Fruit fly (Drosophila melanogaster) whole organism, embryonic: ENCODE data around the gene CG31792.

ENCODE experiments used
- Adf1 ChIP-seq: fragments of 200-800 bp; sonication (Bioruptor generic); IDR thresholded peaks from 2 replicates; pipeline ENCODE4 v1.3.6; 2022; ENCODE audit warnings: missing biosample characterization, missing genetic modification characterization
- Atf-2 ChIP-seq: fragments of 200-800 bp; sonication (Bioruptor generic); optimal IDR thresholded peaks from 2 replicates; lab custom pipeline; 2016; ENCODE audit warnings: missing biosample characterization, missing genetic modification characterization
- BtbVII ChIP-seq: fragments of 200-800 bp; sonication (Bioruptor generic); optimal IDR thresholded peaks from 3 replicates; lab custom pipeline; 2017; ENCODE audit warnings: missing biosample characterization, mild to moderate bottlenecking, missing genetic modification characterization
- CG10431 ChIP-seq: fragments of 200-800 bp; sonication (Bioruptor generic); optimal IDR thresholded peaks from 3 replicates; lab custom pipeline; 2018; ENCODE audit warnings: missing biosample characterization, mild to moderate bottlenecking, missing genetic modification characterization
- CG10543 ChIP-seq: fragments of 200-800 bp; sonication (Bioruptor generic); optimal IDR thresholded peaks from 3 replicates; lab custom pipeline; 2017; ENCODE audit warnings: missing biosample characterization, mild to moderate bottlenecking, missing genetic modification characterization, moderate library complexity
- CG11247 ChIP-seq: fragments of 200-800 bp; sonication (Bioruptor generic); IDR thresholded peaks from 2 replicates; pipeline ENCODE4 v1.3.6; 2022; ENCODE audit warnings: missing biosample characterization, missing genetic modification characterization
- CG12236 ChIP-seq: fragments of 200-800 bp; sonication (Bioruptor generic); optimal IDR thresholded peaks from 2 replicates; lab custom pipeline; 2016; ENCODE audit warnings: missing biosample characterization, missing genetic modification characterization
- CG12659 ChIP-seq: fragments of 200-800 bp; sonication (Bioruptor generic); optimal IDR thresholded peaks from 3 replicates; lab custom pipeline; 2017; ENCODE audit warnings: mild to moderate bottlenecking, missing biosample characterization, missing genetic modification reagents, missing genetic modification characterization
- CG13894 ChIP-seq: fragments of 200-800 bp; sonication (Bioruptor generic); optimal IDR thresholded peaks from 3 replicates; lab custom pipeline; 2018; ENCODE audit warnings: missing biosample characterization, mild to moderate bottlenecking, missing genetic modification characterization, moderate library complexity
- CG14014 ChIP-seq: fragments of 200-800 bp; sonication (Bioruptor generic); IDR thresholded peaks from 2 replicates; pipeline ENCODE4 v1.3.6; 2022; ENCODE audit warnings: missing biosample characterization, missing genetic modification characterization
- CG14965 ChIP-seq: fragments of 200-800 bp; sonication (Bioruptor generic); optimal IDR thresholded peaks from 2 replicates; lab custom pipeline; 2016; ENCODE audit warnings: missing biosample characterization, missing genetic modification characterization, borderline replicate concordance
- CG16815 ChIP-seq: fragments of 200-800 bp; sonication (Bioruptor generic); optimal IDR thresholded peaks from 3 replicates; lab custom pipeline; 2017; ENCODE audit warnings: missing biosample characterization, mild to moderate bottlenecking, missing genetic modification characterization
- CG16863 ChIP-seq: fragments of 200-800 bp; sonication (Bioruptor generic); optimal IDR thresholded peaks from 3 replicates; lab custom pipeline; 2016; ENCODE audit warnings: missing biosample characterization, missing genetic modification characterization
- CG17359 ChIP-seq: fragments of 200-800 bp; sonication (Bioruptor generic); optimal IDR thresholded peaks from 3 replicates; lab custom pipeline; 2018; ENCODE audit warnings: missing biosample characterization, mild to moderate bottlenecking, missing genetic modification characterization, moderate library complexity
- CG32772 ChIP-seq: fragments of 200-800 bp; sonication (Bioruptor generic); IDR thresholded peaks from 2 replicates; pipeline ENCODE4 v1.3.6; 2022; ENCODE audit warnings: missing biosample characterization, missing genetic modification characterization
- CG34376 ChIP-seq: fragments of 200-800 bp; sonication (Bioruptor generic); optimal IDR thresholded peaks from 2 replicates; lab custom pipeline; 2018; ENCODE audit warnings: missing biosample characterization, mild to moderate bottlenecking, missing genetic modification characterization
- CG4328 ChIP-seq: fragments of 200-800 bp; sonication (Bioruptor generic); optimal IDR thresholded peaks from 3 replicates; lab custom pipeline; 2017; ENCODE audit warnings: missing biosample characterization, missing genetic modification reagents, missing genetic modification characterization
- CG4360 ChIP-seq: fragments of 200-800 bp; sonication (Bioruptor generic); IDR thresholded peaks from 2 replicates; pipeline ENCODE4 v1.3.6; 2022; ENCODE audit warnings: missing biosample characterization, missing genetic modification characterization
- CG4617 ChIP-seq: fragments of 200-800 bp; sonication (Bioruptor generic); optimal IDR thresholded peaks from 3 replicates; lab custom pipeline; 2016; ENCODE audit warnings: missing biosample characterization, missing genetic modification characterization, borderline replicate concordance
- CG6254 ChIP-seq: fragments of 200-800 bp; sonication (Bioruptor generic); optimal IDR thresholded peaks from 3 replicates; lab custom pipeline; 2017; ENCODE audit warnings: mild to moderate bottlenecking, missing biosample characterization, missing genetic modification reagents, missing genetic modification characterization
- CG7556 ChIP-seq: fragments of 200-800 bp; sonication (Bioruptor generic); optimal IDR thresholded peaks from 2 replicates; lab custom pipeline; 2017; ENCODE audit warnings: missing biosample characterization, mild to moderate bottlenecking, missing genetic modification characterization
- CG7786 ChIP-seq: fragments of 200-800 bp; sonication (Bioruptor generic); optimal IDR thresholded peaks from 2 replicates; lab custom pipeline; 2016; ENCODE audit warnings: missing biosample characterization, missing genetic modification characterization
- CG8765 ChIP-seq: fragments of 200-800 bp; sonication (Bioruptor generic); IDR thresholded peaks from 2 replicates; pipeline ENCODE4 v1.3.6; 2022; ENCODE audit warnings: missing biosample characterization, missing genetic modification characterization
- CG9797 ChIP-seq: fragments of 200-800 bp; sonication (Bioruptor generic); optimal IDR thresholded peaks from 3 replicates; lab custom pipeline; 2018; ENCODE audit warnings: missing biosample characterization, mild to moderate bottlenecking, missing genetic modification characterization
- Fer1 ChIP-seq: fragments of 200-800 bp; sonication (Bioruptor generic); optimal IDR thresholded peaks from 2 replicates; lab custom pipeline; 2017; ENCODE audit warnings: missing biosample characterization, mild to moderate bottlenecking, missing genetic modification characterization
- Hey ChIP-seq: fragments of 200-800 bp; sonication (Bioruptor generic); optimal IDR thresholded peaks from 3 replicates; lab custom pipeline; 2018; ENCODE audit warnings: missing biosample characterization, mild to moderate bottlenecking, missing genetic modification characterization
- Hr51 ChIP-seq, 2 experiments: fragments of 200-800 bp; sonication (Bioruptor generic); optimal IDR thresholded peaks; 2 replicates in 1 of 2; 3 replicates in 1 of 2; lab custom pipeline; 2016 to 2018; ENCODE audit warnings: missing biosample characterization in 2 of 2, missing genetic modification characterization in 2 of 2, mild to moderate bottlenecking in 1 of 2, moderate library complexity in 1 of 2
- MESR4 ChIP-seq: fragments of 200-800 bp; sonication (Bioruptor generic); optimal IDR thresholded peaks from 2 replicates; lab custom pipeline; 2018; ENCODE audit warnings: missing biosample characterization, mild to moderate bottlenecking, missing genetic modification characterization, moderate library complexity
- Med ChIP-seq: fragments of 200-800 bp; sonication (Bioruptor generic); peaks from one replicate; lab custom pipeline; 2016; ENCODE audit warnings: missing biosample characterization, missing genetic modification characterization, mild to moderate bottlenecking, inconsistent platforms, moderate library complexity
- NfI ChIP-seq: fragments of 200-800 bp; sonication (Bioruptor generic); optimal IDR thresholded peaks from 3 replicates; lab custom pipeline; 2018; ENCODE audit warnings: missing biosample characterization, mild to moderate bottlenecking, missing genetic modification characterization, moderate library complexity
- Poxn ChIP-seq: fragments of 200-800 bp; sonication (Bioruptor generic); IDR thresholded peaks from 2 replicates; pipeline ENCODE4 v1.3.6; 2022; ENCODE audit warnings: missing biosample characterization, missing genetic modification characterization
- Ptx1 ChIP-seq: fragments of 200-800 bp; sonication (Bioruptor generic); IDR thresholded peaks from 2 replicates; pipeline ENCODE4 v1.3.6; 2022; ENCODE audit warnings: missing biosample characterization, missing genetic modification characterization
- Side ChIP-seq: fragments of 200-800 bp; sonication (Bioruptor generic); optimal IDR thresholded peaks from 2 replicates; lab custom pipeline; 2016; ENCODE audit warnings: missing biosample characterization, missing genetic modification characterization
- Sox100B ChIP-seq: fragments of 200-800 bp; sonication (Bioruptor generic); optimal IDR thresholded peaks from 3 replicates; lab custom pipeline; 2018; ENCODE audit warnings: missing biosample characterization, mild to moderate bottlenecking, missing genetic modification characterization
- Taf1 ChIP-seq: fragments of 200-800 bp; sonication (Bioruptor generic); IDR thresholded peaks from 2 replicates; pipeline ENCODE4 v1.3.6; 2022; ENCODE audit warnings: missing biosample characterization, missing genetic modification characterization
- abd-A ChIP-seq: fragments of 200-800 bp; sonication (Bioruptor generic); optimal IDR thresholded peaks from 3 replicates; lab custom pipeline; 2019; ENCODE audit warnings: missing biosample characterization, mild to moderate bottlenecking, missing genetic modification characterization, moderate library complexity
- chm ChIP-seq: fragments of 200-800 bp; sonication (Bioruptor generic); IDR thresholded peaks from 2 replicates; pipeline ENCODE4 v1.3.6; 2022; ENCODE audit warnings: missing biosample characterization, missing genetic modification characterization
- crol ChIP-seq: fragments of 200-800 bp; sonication (Bioruptor generic); IDR thresholded peaks from 2 replicates; pipeline ENCODE4 v1.3.6; 2022; ENCODE audit warnings: missing biosample characterization, missing genetic modification characterization
- dysf ChIP-seq: fragments of 200-800 bp; sonication (Bioruptor generic); IDR thresholded peaks from 3 replicates; pipeline ENCODE4 v1.3.6; 2022; ENCODE audit warnings: missing biosample characterization, missing genetic modification characterization
- emc ChIP-seq: fragments of 200-800 bp; sonication (Bioruptor generic); optimal IDR thresholded peaks from 2 replicates; lab custom pipeline; 2016; ENCODE audit warnings: missing biosample characterization, missing genetic modification characterization
- kay ChIP-seq: fragments of 200-800 bp; sonication (Bioruptor generic); optimal IDR thresholded peaks from 2 replicates; lab custom pipeline; 2016; ENCODE audit warnings: missing biosample characterization, missing genetic modification characterization
- org-1 ChIP-seq: fragments of 200-800 bp; sonication (Bioruptor generic); optimal IDR thresholded peaks from 2 replicates; lab custom pipeline; 2017; ENCODE audit warnings: missing biosample characterization, missing genetic modification characterization
- sisA ChIP-seq: fragments of 200-800 bp; sonication (Bioruptor generic); IDR thresholded peaks from 2 replicates; pipeline ENCODE4 v1.3.6; 2022; ENCODE audit warnings: missing biosample characterization, missing genetic modification characterization
- sna ChIP-seq: fragments of 200-800 bp; sonication (Bioruptor generic); IDR thresholded peaks from 2 replicates; pipeline ENCODE4 v1.3.6; 2022; ENCODE audit warnings: missing biosample characterization, missing genetic modification characterization; ENCODE audit not compliant: partially characterized antibody
- sqz ChIP-seq: fragments of 200-800 bp; sonication (Bioruptor generic); optimal IDR thresholded peaks from 3 replicates; lab custom pipeline; 2018; ENCODE audit warnings: missing biosample characterization, mild to moderate bottlenecking, missing genetic modification characterization
- ttk ChIP-seq: fragments of 200-800 bp; sonication (Bioruptor generic); IDR thresholded peaks from 2 replicates; pipeline ENCODE4 v2.1.2; 2022; ENCODE audit warnings: missing biosample characterization, missing genetic modification characterization
- unc-4 ChIP-seq: fragments of 200-800 bp; sonication (Bioruptor generic); IDR thresholded peaks from 2 replicates; pipeline ENCODE4 v1.3.6; 2022; ENCODE audit warnings: missing biosample characterization, missing genetic modification characterization; ENCODE audit not compliant: partially characterized antibody

Gene CG31792

dm6 chr2L:19019160-19019592, 21.9 kb downstream of the CG31792 start (continued):
- TF ChIP-seq CG9797 (GFP tag; lab: Kevin White, UChicago): no peak
- TF ChIP-seq CG13894 (tag; lab: Kevin White, UChicago): no peak
- TF ChIP-seq CG11247 (GFP tag; lab: Robert Waterston, UW): no peak
- peak; percentile 7 for TF ChIP-seq CG16815
- peak; percentile 18 for TF ChIP-seq BtbVII
- TF ChIP-seq sisA (GFP tag; lab: Robert Waterston, UW): no peak
- TF ChIP-seq CG7556: peak; percentile 81
- no peak for TF ChIP-seq CG16863 (GFP tag; lab: Kevin White, UChicago)
- no peak for TF ChIP-seq CG4328
- TF ChIP-seq CG12659 (GFP tag; lab: Kevin White, UChicago): peak; percentile 31
- peak; percentile 44; the same call in 1 of the 2 replicates for TF ChIP-seq Ptx1
- peak; percentile 6 for TF ChIP-seq CG7786
- TF ChIP-seq org-1: peak; percentile 8
- TF ChIP-seq NfI (GFP tag; lab: Kevin White, UChicago): no peak
- no peak for TF ChIP-seq kay

DNA sequence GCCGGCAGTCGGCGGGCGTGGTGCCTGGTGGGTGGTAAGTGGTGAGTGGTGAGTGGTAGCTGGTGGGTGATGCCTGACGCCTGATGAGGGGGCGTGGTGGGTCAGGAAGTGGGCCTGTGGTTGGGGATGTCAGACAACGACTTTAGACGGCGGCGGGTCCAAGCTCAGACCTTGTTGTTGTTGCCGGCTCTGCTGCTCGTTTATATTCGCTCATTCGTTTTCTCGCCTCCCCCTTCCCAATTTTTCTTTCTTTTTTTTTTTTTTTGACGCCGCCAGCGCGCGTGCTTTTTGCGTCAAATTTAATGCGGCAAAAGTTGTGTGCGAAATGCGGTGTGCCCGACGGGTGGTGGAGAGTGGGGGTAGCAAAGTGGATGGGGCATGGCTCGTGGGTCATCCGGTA, 22.4 kb downstream of the CG31792 start:
- no peak for TF ChIP-seq Side
- peak; percentile 65 for TF ChIP-seq sqz
- peak; percentile 89 for TF ChIP-seq Hey (tag; lab: Kevin White, UChicago)
- TF ChIP-seq Med (GFP tag; lab: Kevin White, UChicago): peak; percentile 49
- TF ChIP-seq Fer1 (GFP tag; lab: Kevin White, UChicago): peak; percentile 1
- peak; percentile 96 for TF ChIP-seq abd-A (tag; lab: Kevin White, UChicago)
- no peak for TF ChIP-seq CG14014 (GFP tag; lab: Robert Waterston, UW)
- peak; percentile 66; the same call in 1 of the 2 replicates for TF ChIP-seq Adf1 (GFP tag; lab: Robert Waterston, UW)
- TF ChIP-seq emc (GFP tag; lab: Kevin White, UChicago): no peak
- 0 out of 3 replicates have a peak, but pooled peaks have one; percentile 3 for TF ChIP-seq dysf (GFP tag; lab: Robert Waterston, UW)
- 0 out of 2 replicates have a peak, but pooled peaks have one; percentile 19 for TF ChIP-seq CG32772
- 0 out of 2 replicates have a peak, but pooled peaks have one; percentile 8 for TF ChIP-seq CG4360 (GFP tag; lab: Robert Waterston, UW)
- TF ChIP-seq CG13894 (tag; lab: Kevin White, UChicago): peak; percentile 25
- TF ChIP-seq CG17359 (tag; lab: Kevin White, UChicago): peak; percentile 41
- TF ChIP-seq CG10543 (GFP tag; lab: Kevin White, UChicago): peak; percentile 34
- TF ChIP-seq Hr51 (GFP tag; optimal IDR thresholded peaks at IDR 0.05; lab: Kevin White, UChicago): peak in 1 of 2 experiments; percentile 51
- TF ChIP-seq crol (GFP tag; lab: Robert Waterston, UW): peak; percentile 38; the same call in 1 of the 2 replicates
- no peak for TF ChIP-seq chm (GFP tag; lab: Robert Waterston, UW)

DNA sequence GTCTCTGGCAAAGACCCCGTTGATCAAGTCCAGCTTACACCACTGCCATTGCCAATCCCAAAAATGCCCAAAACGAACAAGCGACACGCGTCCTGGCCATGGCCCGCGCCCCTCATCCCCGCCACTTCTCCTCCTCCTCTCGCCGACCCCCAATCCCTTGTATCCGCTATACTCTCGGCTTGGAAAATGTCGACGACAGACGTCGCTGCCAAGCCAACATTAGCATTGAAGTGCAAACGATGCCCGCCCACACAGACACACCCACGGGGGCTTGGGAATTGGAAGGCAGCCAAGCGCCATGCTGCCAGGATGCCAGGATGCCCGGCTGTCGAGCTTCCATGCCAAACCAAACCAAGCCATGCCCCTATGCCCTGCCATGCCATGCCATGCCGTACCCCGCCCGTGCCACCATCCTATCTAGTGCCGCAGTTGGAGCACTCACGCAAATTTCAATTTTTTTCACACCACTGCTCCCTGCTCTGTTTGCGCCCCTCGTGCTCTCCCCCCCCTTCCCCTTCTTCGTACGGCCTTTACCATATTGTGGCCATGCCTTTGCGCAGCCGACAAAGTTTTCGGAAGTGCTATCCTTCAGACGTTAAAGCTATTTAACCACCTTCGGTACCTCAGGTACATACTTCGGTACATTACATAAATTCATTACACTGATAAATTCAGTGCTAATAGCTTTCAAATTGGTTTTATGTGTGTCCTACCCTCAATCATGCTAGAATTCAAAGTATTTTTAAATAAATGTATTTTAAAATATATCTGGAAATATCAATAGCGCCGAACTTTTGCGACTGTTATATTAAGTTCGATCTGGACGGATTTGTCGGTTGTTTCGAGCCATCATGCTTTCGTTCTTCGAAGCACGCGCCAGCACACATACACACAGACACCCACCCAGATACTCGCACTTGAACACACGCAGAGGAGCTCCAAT, 24.3 kb downstream of the CG31792 start:
- TF ChIP-seq Poxn (GFP tag; lab: Robert Waterston, UW): no peak
- TF ChIP-seq Atf-2 (GFP tag; lab: Kevin White, UChicago): peak; percentile 1
- peak; percentile 86 for TF ChIP-seq Sox100B (GFP tag; lab: Kevin White, UChicago)
- TF ChIP-seq sna: no peak
- no peak for TF ChIP-seq CG12236 (GFP tag; lab: Kevin White, UChicago)
- TF ChIP-seq CG8765 (GFP tag; lab: Robert Waterston, UW): no peak
- peak; percentile 67 for TF ChIP-seq CG10431
- peak; percentile 65; the same call in 1 of the 2 replicates for TF ChIP-seq ttk
- TF ChIP-seq CG4617 (GFP tag; lab: Kevin White, UChicago): no peak
- peak; percentile 27; the same call in 1 of the 2 replicates for TF ChIP-seq Taf1 (GFP tag; lab: Robert Waterston, UW)
- TF ChIP-seq unc-4 (GFP tag; lab: Robert Waterston, UW): no peak
- peak; percentile 80 for TF ChIP-seq CG34376
- TF ChIP-seq MESR4 (GFP tag; lab: Kevin White, UChicago): peak; percentile 16
- TF ChIP-seq CG6254: peak; percentile 49
- no peak for TF ChIP-seq CG14965 (GFP tag; lab: Kevin White, UChicago)
